Fruit fly (Drosophila melanogaster) whole organism: ENCODE data around the gene CG14971.

Experiments
- CG8478 ChIP-seq: fragments of >200 bp; optimal IDR thresholded peaks from 2 replicates; lab custom pipeline; 2018; ENCODE audit warnings: inconsistent platforms
- usp ChIP-seq: fragments of >200 bp; optimal IDR thresholded peaks from 2 replicates; lab custom pipeline; 2017; ENCODE audit warnings: missing biosample characterization, missing genetic modification characterization, mixed read lengths

DNA sequence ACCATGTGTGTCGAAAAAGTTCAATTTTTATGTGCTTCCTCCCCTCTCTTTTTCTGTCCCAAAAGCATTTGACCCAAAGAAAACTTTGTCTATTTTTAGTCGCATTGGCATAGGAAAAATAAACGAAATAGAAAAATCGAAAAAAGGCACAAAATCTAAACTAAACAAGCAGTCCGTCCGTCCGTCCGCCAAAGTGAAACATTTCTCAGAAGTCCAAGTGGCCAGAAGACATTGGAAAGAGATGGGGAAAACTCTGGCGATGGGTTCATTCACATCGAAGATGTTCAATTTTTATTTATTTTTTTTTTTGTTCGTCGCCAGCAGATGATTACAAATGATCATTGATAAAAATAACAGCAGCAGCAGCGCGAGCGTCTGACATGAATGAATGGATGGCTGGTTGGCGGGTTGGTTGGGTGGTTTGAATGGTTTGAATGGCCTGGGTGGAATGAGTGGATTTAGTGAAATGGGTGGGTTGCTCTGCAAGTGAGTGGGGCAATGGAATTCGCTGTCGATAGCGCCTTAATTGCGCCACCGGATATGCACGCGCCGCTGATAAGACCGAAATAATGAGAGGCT is 23.1 kb downstream of the CG14971 start:
- no peak for TF ChIP-seq usp (GFP tag; lab: Kevin White, UChicago)
- no peak for TF ChIP-seq CG8478 (lab: Kevin White, UChicago)
